Fruit fly (Drosophila melanogaster) Kc167 (cell line): ENCODE results near the gene Vago.

Experiments
- h ChIP-seq: fragments of >200 bp; optimal IDR thresholded peaks from 3 replicates; lab custom pipeline; 2018; ENCODE audit warnings: missing external identifiers
- psq ChIP-seq: fragments of >200 bp; optimal IDR thresholded peaks from 2 replicates; lab custom pipeline; 2017; ENCODE audit warnings: missing external identifiers
- ttk ChIP-seq: sonication (Bioruptor generic); optimal IDR thresholded peaks from 2 replicates; lab custom pipeline; 2017; ENCODE audit warnings: missing external identifiers

DNA sequence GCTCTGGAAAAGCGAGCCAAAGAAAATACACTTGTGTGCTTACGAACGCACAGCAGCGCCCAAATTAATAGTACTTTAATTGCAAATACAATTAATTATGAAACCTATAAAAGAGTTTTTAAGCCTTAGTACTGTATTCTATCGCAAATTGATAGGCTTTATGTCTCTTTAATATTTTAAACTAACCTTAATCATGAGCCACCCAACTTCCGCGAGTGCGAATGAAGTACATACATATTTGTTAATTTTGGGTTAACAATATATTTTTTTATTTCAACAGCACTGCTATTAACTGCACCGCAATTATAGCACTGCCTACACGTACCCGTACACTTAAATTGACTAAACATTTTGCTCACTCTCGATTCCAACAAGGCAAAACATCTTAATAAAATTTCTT, 7.8 kb upstream of the Vago start:
- TF ChIP-seq ttk = no peak
- TF ChIP-seq psq (lab: Kevin White, UChicago) = no peak
- no peak for TF ChIP-seq h (lab: Kevin White, UChicago)
